Worm (Caenorhabditis elegans): Measurements from ENCODE around the gene C46C11.3.
A peak's percentile ranks its signal among the peaks of the same experiment; 100 is the strongest.

C46C11.3 gene

ce11 chrX:4615034-4615433 is 7.1 kb upstream of the C46C11.3 start:
- TF ChIP-seq irx-1 (tag; optimal IDR thresholded peaks at IDR 0.05) (no peak), Y116A8C.19 (tag; optimal IDR thresholded peaks at IDR 0.05; ENCODE audit: borderline replicate concordance) (no peak), mep-1 (tag; optimal IDR thresholded peaks at IDR 0.05) (no peak), nhr-12 (tag; optimal IDR thresholded peaks at IDR 0.05) (no peak), ceh-63 (GFP tag; optimal IDR thresholded peaks at IDR 0.05) (no peak), nhr-76 (tag; optimal IDR thresholded peaks at IDR 0.05) (no peak), zag-1 (tag; optimal IDR thresholded peaks at IDR 0.05) (no peak), nhr-84 (tag; optimal IDR thresholded peaks at IDR 0.05) (no peak), lir-3 (tag; optimal IDR thresholded peaks at IDR 0.05; ENCODE audit: poor library complexity) (no peak), pax-3 (tag; optimal IDR thresholded peaks at IDR 0.05) (no peak), F16B12.6 (tag; optimal IDR thresholded peaks at IDR 0.05) (no peak), C04F5.9 (tag; optimal IDR thresholded peaks at IDR 0.05) (no peak), lin-35 (GFP tag; optimal IDR thresholded peaks at IDR 0.05) (no peak), unc-98 (GFP tag; IDR thresholded peaks at IDR 0.05) (no peak), skn-1 (tag; optimal IDR thresholded peaks at IDR 0.05) (no peak), nhr-77 (tag; optimal IDR thresholded peaks at IDR 0.05) (no peak), mef-2 (tag; optimal IDR thresholded peaks at IDR 0.05) (no peak), aly-2 (tag; optimal IDR thresholded peaks at IDR 0.05) (no peak), sup-37 (GFP tag; optimal IDR thresholded peaks at IDR 0.05) (no peak)

- peak; percentile 14 to 38 for TF ChIP-seq lin-35 (GFP tag; optimal IDR thresholded peaks at IDR 0.05)
- TF ChIP-seq pqm-1 (tag; optimal IDR thresholded peaks at IDR 0.05) = no peak
- TF ChIP-seq egl-13 (tag; optimal IDR thresholded peaks at IDR 0.05) = no peak
- no peak for TF ChIP-seq ceh-90 (tag; optimal IDR thresholded peaks at IDR 0.05)
- TF ChIP-seq lin-39 (tag; optimal IDR thresholded peaks at IDR 0.05) = no peak
- TF ChIP-seq sox-4 (tag; optimal IDR thresholded peaks at IDR 0.05) = no peak
- no peak for TF ChIP-seq lin-13 (GFP tag; optimal IDR thresholded peaks at IDR 0.05)
- TF ChIP-seq ceh-63 (GFP tag; optimal IDR thresholded peaks at IDR 0.05) = no peak
- no peak for TF ChIP-seq nhr-85 (tag)
- TF ChIP-seq zag-1 (tag; optimal IDR thresholded peaks at IDR 0.05) = no peak
- TF ChIP-seq ceh-82 (tag; optimal IDR thresholded peaks at IDR 0.05) = peak in 1 of 3 experiments; percentile 52
- TF ChIP-seq mab-9 (GFP tag; IDR thresholded peaks at IDR 0.05) = no peak
- TF ChIP-seq nhr-71 (tag; optimal IDR thresholded peaks at IDR 0.05) = no peak
- no peak for TF ChIP-seq C34B4.2 (tag; optimal IDR thresholded peaks at IDR 0.05)
- no peak for TF ChIP-seq rnt-1 (tag; optimal IDR thresholded peaks at IDR 0.05)
- TF ChIP-seq nhr-77 (tag; optimal IDR thresholded peaks at IDR 0.05) = no peak
- no peak for TF ChIP-seq mdl-1 (tag; optimal IDR thresholded peaks at IDR 0.05)
- TF ChIP-seq ztf-11 (tag; optimal IDR thresholded peaks at IDR 0.05) = no peak
- peak in 1 of 3 experiments; percentile 47 for TF ChIP-seq dpl-1 (GFP tag; optimal IDR thresholded peaks at IDR 0.05)
- TF ChIP-seq sptf-1 (tag; optimal IDR thresholded peaks at IDR 0.05) = no peak
- no peak for TF ChIP-seq mep-1 (tag; optimal IDR thresholded peaks at IDR 0.05)
- no peak for TF ChIP-seq dsc-1 (tag; optimal IDR thresholded peaks at IDR 0.05)
- peak; percentile 13 for TF ChIP-seq unc-86 (tag; optimal IDR thresholded peaks at IDR 0.05)
- no peak for TF ChIP-seq nhr-12 (tag; optimal IDR thresholded peaks at IDR 0.05)
- TF ChIP-seq lin-15B (tag; optimal IDR thresholded peaks at IDR 0.05) = no peak
- TF ChIP-seq efl-1 (optimal IDR thresholded peaks at IDR 0.05) = peak in 1 of 2 experiments; percentile 43
- TF ChIP-seq efl-1 (GFP tag; optimal IDR thresholded peaks at IDR 0.05 in 1 of 2) = peak in 1 of 2 experiments; percentile 72
- TF ChIP-seq C16A3.4 (tag; optimal IDR thresholded peaks at IDR 0.05) = no peak
- peak; percentile 36 for TF ChIP-seq lin-14 (GFP tag; optimal IDR thresholded peaks at IDR 0.05)
Observed at ce11 chrX:4616832-4617231, 5.3 kb upstream of the C46C11.3 start.

- no peak for TF ChIP-seq jun-1 (tag; optimal IDR thresholded peaks at IDR 0.05)
- no peak for TF ChIP-seq ceh-88 (GFP tag; IDR thresholded peaks at IDR 0.05)
- TF ChIP-seq C16A3.4 (tag; optimal IDR thresholded peaks at IDR 0.05) = peak; percentile 16
- no peak for TF ChIP-seq alr-1 (tag; optimal IDR thresholded peaks at IDR 0.05; ENCODE audit: borderline replicate concordance)
- TF ChIP-seq swsn-7 (tag; optimal IDR thresholded peaks at IDR 0.05) = no peak
- peak; percentile 28 for TF ChIP-seq zip-4 (GFP tag; optimal IDR thresholded peaks at IDR 0.05)
- TF ChIP-seq elt-3 (tag; optimal IDR thresholded peaks at IDR 0.05) = no peak
- TF ChIP-seq nhr-20 (tag; optimal IDR thresholded peaks at IDR 0.05) = no peak
- no peak for TF ChIP-seq hlh-4 (tag; optimal IDR thresholded peaks at IDR 0.05)
- TF ChIP-seq C34B4.2 (tag; optimal IDR thresholded peaks at IDR 0.05) = no peak
- no peak for TF ChIP-seq ets-5 (GFP tag; IDR thresholded peaks at IDR 0.05)
- TF ChIP-seq nhr-84 (tag; optimal IDR thresholded peaks at IDR 0.05) = no peak
- TF ChIP-seq efl-1 (optimal IDR thresholded peaks at IDR 0.05) = peak; percentile 19 to 44
- peak; percentile 5 to 24 for TF ChIP-seq efl-1 (GFP tag; optimal IDR thresholded peaks at IDR 0.05 in 1 of 2)
- TF ChIP-seq grh-1 (GFP tag; IDR thresholded peaks at IDR 0.05) = no peak
- TF ChIP-seq lin-15B (tag; optimal IDR thresholded peaks at IDR 0.05) = no peak
- TF ChIP-seq lin-39 (tag; optimal IDR thresholded peaks at IDR 0.05) = no peak
Observed at ce11 chrX:4619582-4619981, 2.5 kb upstream of the C46C11.3 start, which contains the start of gene pqn-65. TSS of gene pqn-65 (minus strand) at chrX:4619635.
